Worm (Caenorhabditis elegans): ENCODE data around the gene nas-33.

nas-33 gene

ce11 chrX:6460123-6460522 lies 5.1 kb upstream of the nas-33 start:
- TF ChIP-seq aha-1 (tag; optimal IDR thresholded peaks at IDR 0.05) (no peak), hpl-2 (GFP tag; optimal IDR thresholded peaks at IDR 0.05) (no peak), unc-30 (tag; optimal IDR thresholded peaks at IDR 0.05) (no peak), rnt-1 (tag; optimal IDR thresholded peaks at IDR 0.05) (no peak), ceh-88 (GFP tag; IDR thresholded peaks at IDR 0.05) (no peak), nhr-47 (tag; optimal IDR thresholded peaks at IDR 0.05) (no peak), dpl-1 (GFP tag; optimal IDR thresholded peaks at IDR 0.05) (no peak), jun-1 (tag; optimal IDR thresholded peaks at IDR 0.05) (no peak), unc-86 (tag; optimal IDR thresholded peaks at IDR 0.05) (no peak), fos-1 (tag; optimal IDR thresholded peaks at IDR 0.05) (no peak)

ce11 chrX:6458467-6458866 lies 3.4 kb upstream of the nas-33 start:
- TF ChIP-seq alr-1 (tag; optimal IDR thresholded peaks at IDR 0.05; ENCODE audit: borderline replicate concordance) (no peak), snpc-4 (tag; optimal IDR thresholded peaks at IDR 0.05) (no peak)

ce11 chrX:6458001-6458400 lies 2.9 kb upstream of the nas-33 start:
- TF ChIP-seq elt-2 (tag; optimal IDR thresholded peaks at IDR 0.05) (peak; percentile 60), grh-1 (GFP tag; IDR thresholded peaks at IDR 0.05) (no peak), unc-86 (tag; optimal IDR thresholded peaks at IDR 0.05) (no peak), fos-1 (tag; optimal IDR thresholded peaks at IDR 0.05) (no peak)

- TF ChIP-seq fkh-8 (tag; optimal IDR thresholded peaks at IDR 0.05) (no peak), lin-14 (GFP tag; optimal IDR thresholded peaks at IDR 0.05) (peak; percentile 26), lin-35 (GFP tag; optimal IDR thresholded peaks at IDR 0.05) (peak in 1 of 2 experiments; percentile 44), nhr-71 (tag; optimal IDR thresholded peaks at IDR 0.05) (peak; percentile 12), pqm-1 (tag; optimal IDR thresholded peaks at IDR 0.05) (peak; percentile 60), elt-2 (tag; optimal IDR thresholded peaks at IDR 0.05) (peak; percentile 96), unc-30 (tag; optimal IDR thresholded peaks at IDR 0.05) (no peak), nhr-20 (tag; optimal IDR thresholded peaks at IDR 0.05) (peak; percentile 21)
These were observed 1.5 kb upstream of the nas-33 start, which contains the start of gene pept-1 for ce11 chrX:6456567-6456966. TSS of gene pept-1 (plus strand) at chrX:6456872.

- TF ChIP-seq nhr-76 (tag; optimal IDR thresholded peaks at IDR 0.05) (no peak), sptf-1 (tag; optimal IDR thresholded peaks at IDR 0.05) (no peak), unc-98 (GFP tag; IDR thresholded peaks at IDR 0.05) (no peak), dpl-1 (GFP tag; optimal IDR thresholded peaks at IDR 0.05) (no peak), egl-13 (tag; optimal IDR thresholded peaks at IDR 0.05) (no peak), lir-3 (tag; optimal IDR thresholded peaks at IDR 0.05; ENCODE audit: poor library complexity) (no peak), alr-1 (tag; optimal IDR thresholded peaks at IDR 0.05; ENCODE audit: borderline replicate concordance) (no peak), zip-4 (GFP tag; optimal IDR thresholded peaks at IDR 0.05) (no peak), dsc-1 (tag; optimal IDR thresholded peaks at IDR 0.05) (no peak), pag-3 (tag; optimal IDR thresholded peaks at IDR 0.05; ENCODE audit: borderline replicate concordance, insufficient read depth) (no peak), elt-3 (tag; optimal IDR thresholded peaks at IDR 0.05) (no peak), nhr-19 (GFP tag; conservative IDR thresholded peaks at IDR 0.05) (no peak), sup-37 (GFP tag; optimal IDR thresholded peaks at IDR 0.05) (no peak), unc-30 (tag; optimal IDR thresholded peaks at IDR 0.05) (no peak), unc-130 (tag; optimal IDR thresholded peaks at IDR 0.05) (no peak), F16B12.6 (tag; optimal IDR thresholded peaks at IDR 0.05) (no peak), skn-1 (tag; optimal IDR thresholded peaks at IDR 0.05) (no peak), ceh-88 (GFP tag; IDR thresholded peaks at IDR 0.05) (no peak)
These were observed 4.1 kb downstream of the nas-33 start, which contains the start of the genes grl-6 and K10C2.6 for ce11 chrX:6450839-6451491. TSS of gene grl-6 (minus strand) at chrX:6450939. TSS of gene K10C2.6 (plus strand) at chrX:6451441.
